Worm (Caenorhabditis elegans): ENCODE data around the gene npr-35.

DNA sequence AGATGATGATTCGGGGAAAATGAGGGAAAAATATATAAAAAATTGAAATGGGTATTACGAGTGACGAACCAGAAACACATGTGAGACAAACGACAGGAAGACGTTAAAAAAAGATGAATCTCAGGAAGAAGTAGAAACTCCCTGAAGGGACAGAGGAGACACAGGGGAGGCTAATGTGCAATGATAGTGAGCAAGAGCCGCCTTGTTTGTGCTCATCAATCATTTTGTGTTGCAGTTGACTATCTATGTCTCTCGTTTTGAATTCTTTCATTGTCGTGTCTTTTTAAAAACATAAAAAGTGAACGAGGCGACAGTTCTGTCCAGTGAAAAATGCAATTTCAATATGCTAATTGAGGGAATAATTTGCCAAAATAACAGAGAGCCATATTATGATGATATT lies 18.7 kb upstream of the npr-35 start:
- TF ChIP-seq flt-1 (GFP tag; IDR thresholded peaks at IDR 0.05) (no peak), ama-1 (optimal IDR thresholded peaks at IDR 0.05) (no peak), pes-1 (GFP tag; IDR thresholded peaks at IDR 0.05) (no peak), hmg-4 (GFP tag; optimal IDR thresholded peaks at IDR 0.05) (no peak), tbx-37 (GFP tag; conservative IDR thresholded peaks at IDR 0.05) (no peak), B0310.2 (tag; optimal IDR thresholded peaks at IDR 0.05) (no peak), tbx-11 (GFP tag; IDR thresholded peaks at IDR 0.05) (no peak), hnd-1 (tag; optimal IDR thresholded peaks at IDR 0.05) (no peak), hmbx-1 (tag; optimal IDR thresholded peaks at IDR 0.05) (no peak), F13C5.2 (tag; optimal IDR thresholded peaks at IDR 0.05) (no peak), ceh-13 (GFP tag; optimal IDR thresholded peaks at IDR 0.05) (no peak), tra-4 (tag; optimal IDR thresholded peaks at IDR 0.05) (no peak), ets-7 (tag; optimal IDR thresholded peaks at IDR 0.05) (no peak)
